Fruit fly (Drosophila melanogaster): ENCODE data around the gene CG16815.
A peak's percentile ranks its signal among the peaks of the same experiment; 100 is the strongest.

CG16815 gene

DNA sequence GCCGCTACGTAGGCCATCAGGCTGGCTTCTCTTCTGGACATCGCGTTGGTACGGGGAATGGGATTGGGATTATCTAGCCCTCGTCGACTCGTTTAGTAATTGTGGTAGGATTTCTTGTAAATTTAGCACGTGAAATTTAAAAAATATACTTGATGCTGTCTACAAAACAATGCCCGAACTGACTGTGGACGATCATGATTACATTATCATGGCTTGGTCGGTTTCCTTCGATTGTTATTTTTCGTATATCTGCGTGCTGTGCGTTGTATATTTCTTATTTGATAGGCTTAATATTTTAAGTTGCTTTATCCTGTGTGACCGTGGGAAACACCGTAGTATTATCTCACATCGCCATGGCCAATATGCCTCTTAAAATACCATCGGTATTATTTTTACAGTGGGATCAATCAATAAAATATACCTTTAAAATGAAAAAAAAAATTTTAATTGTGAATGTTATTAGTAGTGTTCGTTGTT is 26.6 kb upstream of the CG16815 start, which contains the start of gene CG16972:
CG16972 (minus strand) TSS at position 336 of the 477 bp plus-strand sequence.
- TF ChIP-seq CG12605 (GFP tag; IDR thresholded peaks at IDR 0.05), result peak; percentile 7; the same call in 1 of the 2 replicates
- no peak for TF ChIP-seq CG10348 (GFP tag; IDR thresholded peaks at IDR 0.05)
- TF ChIP-seq CG17806 (tag; optimal IDR thresholded peaks at IDR 0.05), result no peak

DNA sequence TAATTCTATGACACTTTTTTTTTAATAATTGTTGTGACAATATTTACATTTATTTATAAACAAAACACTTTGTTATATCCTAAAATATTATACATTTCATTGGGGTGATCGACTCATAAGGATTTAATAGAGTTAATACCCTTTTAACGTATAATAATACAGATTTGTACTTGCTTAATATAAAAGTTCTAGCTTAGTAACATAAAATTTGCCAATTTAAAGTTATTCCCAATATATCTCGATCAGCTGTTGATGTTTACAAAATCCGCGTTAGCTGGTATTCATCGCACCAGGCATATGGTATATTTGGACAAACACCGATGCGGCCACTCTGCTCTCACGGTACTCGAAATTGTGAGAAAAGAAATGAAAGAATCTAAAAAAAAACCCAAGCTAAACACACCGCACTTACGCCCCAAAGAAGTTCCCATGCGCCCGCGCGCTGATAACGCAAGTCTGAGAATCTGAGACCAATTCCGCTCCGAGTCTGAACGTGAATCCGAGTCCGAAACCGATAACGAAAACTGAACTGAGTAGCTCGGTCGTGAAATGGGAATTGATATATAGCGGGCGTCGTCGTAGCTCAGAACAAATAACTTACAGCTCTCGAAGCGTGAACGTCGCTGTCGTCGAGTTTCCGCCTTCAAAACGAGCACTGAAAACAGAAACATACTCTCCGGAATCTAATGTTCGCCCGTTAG is 26.0 kb upstream of the CG16815 start, which contains the start of gene Pect:
Pect (plus strand) TSS at position 326 of the 701 bp plus-strand sequence.
- TF ChIP-seq gl (tag; optimal IDR thresholded peaks at IDR 0.05), result peak; percentile 7
- TF ChIP-seq fd96Ca (GFP tag; IDR thresholded peaks at IDR 0.05), result peak; percentile 38; the same call in 1 of the 3 replicates
- TF ChIP-seq CG10348 (GFP tag; IDR thresholded peaks at IDR 0.05), result no peak
- no peak for TF ChIP-seq Pif1B (GFP tag; optimal IDR thresholded peaks at IDR 0.05)
- TF ChIP-seq Snoo (tag; optimal IDR thresholded peaks at IDR 0.05), result no peak
- no peak for TF ChIP-seq Pif1A (GFP tag; optimal IDR thresholded peaks at IDR 0.05)
- no peak for TF ChIP-seq CG13204 (GFP tag; optimal IDR thresholded peaks at IDR 0.05)
- TF ChIP-seq Ets98B (GFP tag; IDR thresholded peaks at IDR 0.05), result peak; percentile 54; the same call in 1 of the 2 replicates
- no peak for TF ChIP-seq CG8159 (tag; optimal IDR thresholded peaks at IDR 0.05)
- TF ChIP-seq CG14655 (GFP tag; optimal IDR thresholded peaks at IDR 0.05), result no peak
- no peak for TF ChIP-seq CG8301 (tag; optimal IDR thresholded peaks at IDR 0.05)
- no peak for TF ChIP-seq CG9948 (tag; optimal IDR thresholded peaks at IDR 0.05)
- TF ChIP-seq D1 (tag; optimal IDR thresholded peaks at IDR 0.05), result no peak
- TF ChIP-seq EcR (GFP tag; optimal IDR thresholded peaks at IDR 0.05), result peak; percentile 52
- no peak for TF ChIP-seq CG17806 (tag; optimal IDR thresholded peaks at IDR 0.05)
- TF ChIP-seq CG15710 (tag; optimal IDR thresholded peaks at IDR 0.05), result peak; percentile 28
- peak; percentile 62 for TF ChIP-seq CG12605 (GFP tag; IDR thresholded peaks at IDR 0.05)
- TF ChIP-seq CG4496 (GFP tag; IDR thresholded peaks at IDR 0.05), result no peak
- no peak for TF ChIP-seq rn (GFP tag; IDR thresholded peaks at IDR 0.05)
- TF ChIP-seq CG32121 (GFP tag; IDR thresholded peaks at IDR 0.05), result no peak
- no peak for TF ChIP-seq CG34367 (tag; optimal IDR thresholded peaks at IDR 0.05)

DNA sequence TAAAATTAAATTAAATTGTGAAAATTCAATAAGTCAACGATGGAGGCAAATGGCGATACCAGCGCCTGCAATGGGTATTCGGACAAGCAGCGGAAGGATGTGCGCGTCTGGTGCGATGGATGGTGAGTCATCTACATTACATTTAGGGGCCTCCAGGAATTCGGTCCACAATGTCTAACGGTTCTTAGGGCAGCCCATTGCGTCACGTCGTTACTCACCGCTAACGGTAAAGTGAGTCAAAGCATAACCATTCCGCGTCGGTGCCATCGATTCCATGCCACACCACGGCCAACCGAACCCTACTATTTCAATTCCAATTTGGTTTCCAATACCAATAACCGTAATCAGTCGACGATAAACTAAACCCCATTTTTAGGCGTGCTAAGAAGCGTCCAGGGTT is 25.5 kb upstream of the CG16815 start:
- TF ChIP-seq CG4496 (GFP tag; IDR thresholded peaks at IDR 0.05) (no peak), gl (tag; optimal IDR thresholded peaks at IDR 0.05) (no peak), CG17806 (tag; optimal IDR thresholded peaks at IDR 0.05) (no peak), CG9948 (tag; optimal IDR thresholded peaks at IDR 0.05) (no peak), Pif1B (GFP tag; optimal IDR thresholded peaks at IDR 0.05) (no peak), Ets98B (GFP tag; IDR thresholded peaks at IDR 0.05) (no peak), EcR (GFP tag; optimal IDR thresholded peaks at IDR 0.05) (no peak), CG14655 (GFP tag; optimal IDR thresholded peaks at IDR 0.05) (no peak), CG10348 (GFP tag; IDR thresholded peaks at IDR 0.05) (no peak), fd96Ca (GFP tag; IDR thresholded peaks at IDR 0.05) (no peak), CG12605 (GFP tag; IDR thresholded peaks at IDR 0.05) (no peak), rn (GFP tag; IDR thresholded peaks at IDR 0.05) (no peak), Snoo (tag; optimal IDR thresholded peaks at IDR 0.05) (no peak), D1 (tag; optimal IDR thresholded peaks at IDR 0.05) (no peak), CG34367 (tag; optimal IDR thresholded peaks at IDR 0.05) (no peak), CG32121 (GFP tag; IDR thresholded peaks at IDR 0.05) (no peak), CG13204 (GFP tag; optimal IDR thresholded peaks at IDR 0.05) (no peak), CG8159 (tag; optimal IDR thresholded peaks at IDR 0.05) (no peak)

DNA sequence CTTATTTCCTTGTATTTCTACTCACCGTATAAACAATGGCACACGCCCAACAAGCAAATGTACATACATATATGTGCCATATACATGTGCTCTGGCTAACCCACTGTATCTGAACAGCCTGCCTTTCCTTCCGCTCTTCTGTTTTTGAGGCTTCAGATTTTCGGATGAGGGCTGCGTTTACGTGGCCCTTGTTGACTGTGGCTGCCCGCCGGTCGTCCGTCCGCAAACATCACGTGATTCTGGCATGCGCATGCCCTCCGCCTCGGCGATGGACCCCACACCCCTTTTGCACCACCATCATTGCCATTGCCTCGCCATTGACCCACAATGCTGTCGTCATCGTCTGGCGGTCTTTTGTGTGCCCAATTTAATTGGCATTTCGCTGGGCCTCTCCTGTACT is 24.4 kb upstream of the CG16815 start:
- TF ChIP-seq CG12605 (GFP tag; IDR thresholded peaks at IDR 0.05), result 0 out of 2 replicates have a peak, but pooled peaks have one; percentile 10
- peak; percentile 9; the same call in 1 of the 2 replicates for TF ChIP-seq Ets98B (GFP tag; IDR thresholded peaks at IDR 0.05)
- TF ChIP-seq Pif1A (GFP tag; optimal IDR thresholded peaks at IDR 0.05), result no peak
- no peak for TF ChIP-seq Pif1B (GFP tag; optimal IDR thresholded peaks at IDR 0.05)
- TF ChIP-seq CG34367 (tag; optimal IDR thresholded peaks at IDR 0.05), result no peak
- peak; percentile 49 for TF ChIP-seq EcR (GFP tag; optimal IDR thresholded peaks at IDR 0.05)
- TF ChIP-seq CG9948 (tag; optimal IDR thresholded peaks at IDR 0.05), result no peak
- no peak for TF ChIP-seq CG10348 (GFP tag; IDR thresholded peaks at IDR 0.05)
- TF ChIP-seq CG8159 (tag; optimal IDR thresholded peaks at IDR 0.05), result no peak
- peak; percentile 48 for TF ChIP-seq Snoo (tag; optimal IDR thresholded peaks at IDR 0.05)
- TF ChIP-seq gl (tag; optimal IDR thresholded peaks at IDR 0.05), result peak; percentile 3
- peak; percentile 45; the same call in 1 of the 2 replicates for TF ChIP-seq CG32121 (GFP tag; IDR thresholded peaks at IDR 0.05)
- peak; percentile 44; the same call in 1 of the 3 replicates for TF ChIP-seq fd96Ca (GFP tag; IDR thresholded peaks at IDR 0.05)
- TF ChIP-seq CG13204 (GFP tag; optimal IDR thresholded peaks at IDR 0.05), result peak; percentile 54

DNA sequence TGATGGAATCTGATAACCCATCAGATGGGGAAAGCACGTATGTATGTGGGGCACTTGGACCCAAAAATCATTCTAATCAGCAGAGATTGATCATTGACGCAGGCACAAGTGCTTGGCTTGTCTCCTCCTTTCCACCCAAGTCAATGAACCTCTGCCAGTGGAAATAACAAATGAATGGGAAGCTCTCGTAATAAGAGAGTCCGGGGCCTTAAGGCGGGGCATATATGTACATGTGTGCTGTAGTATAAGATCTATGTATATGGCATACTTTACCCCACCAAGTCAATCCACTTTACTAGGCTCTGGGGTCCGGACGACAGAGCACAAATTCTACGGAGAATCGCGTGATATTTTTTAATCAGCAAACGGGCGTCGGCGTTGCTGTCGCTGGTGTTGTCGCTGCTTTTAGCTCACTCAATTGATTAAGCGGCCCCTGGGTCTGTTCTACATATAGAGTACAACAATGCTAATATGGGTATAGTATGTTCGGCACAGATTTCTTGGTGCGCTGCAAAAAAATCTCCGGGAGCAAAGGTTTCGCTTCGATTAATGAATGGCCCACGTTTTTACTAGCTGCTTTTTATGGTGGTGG is 23.5 kb upstream of the CG16815 start:
- no peak for TF ChIP-seq CG8301 (tag; optimal IDR thresholded peaks at IDR 0.05)
- TF ChIP-seq fd96Ca (GFP tag; IDR thresholded peaks at IDR 0.05), result no peak
- TF ChIP-seq CG12605 (GFP tag; IDR thresholded peaks at IDR 0.05), result peak; percentile 62; the same call in 1 of the 2 replicates
- peak; percentile 92 for TF ChIP-seq EcR (GFP tag; optimal IDR thresholded peaks at IDR 0.05)
- TF ChIP-seq Pif1B (GFP tag; optimal IDR thresholded peaks at IDR 0.05), result no peak
- TF ChIP-seq gl (tag; optimal IDR thresholded peaks at IDR 0.05), result no peak
- TF ChIP-seq Ets98B (GFP tag; IDR thresholded peaks at IDR 0.05), result peak; percentile 48
- no peak for TF ChIP-seq CG14655 (GFP tag; optimal IDR thresholded peaks at IDR 0.05)
- peak; percentile 36; the same call in 1 of the 2 replicates for TF ChIP-seq CG32121 (GFP tag; IDR thresholded peaks at IDR 0.05)
